Worm (Caenorhabditis elegans): Measurements from ENCODE around the gene ZK287.7.

DNA sequence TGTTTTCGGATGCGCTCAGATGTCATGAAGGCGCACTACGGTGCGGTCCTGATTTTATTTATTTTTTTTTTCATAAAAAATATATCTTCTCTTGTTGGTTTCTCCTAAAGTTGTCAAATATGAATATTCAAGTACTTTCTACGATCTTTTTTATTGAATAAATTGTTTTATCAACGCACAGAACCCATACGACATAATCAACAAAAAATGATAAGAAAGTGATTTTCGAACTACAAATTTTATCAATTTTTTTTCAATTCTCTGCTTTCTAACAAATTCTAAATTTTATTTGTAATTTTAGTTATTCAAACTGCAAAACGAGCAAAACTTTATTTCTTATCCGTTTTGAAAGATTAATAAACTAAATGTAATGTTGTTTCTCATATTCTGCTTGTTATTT lies 9.0 kb downstream of the ZK287.7 start:
- TF ChIP-seq nhr-11 (tag; optimal IDR thresholded peaks at IDR 0.05) (no peak), lsy-2 (tag; optimal IDR thresholded peaks at IDR 0.05) (no peak)
